Worm (Caenorhabditis elegans) whole organism, L2 larva: Measurements from ENCODE around the gene T28A11.16.

ENCODE experiments used
- aly-2 ChIP-seq: fragments of 150-350 bp; optimal IDR thresholded peaks from 2 replicates; lab custom pipeline; 2014; ENCODE audit warnings: missing biosample characterization, missing genetic modification characterization
- blmp-1 ChIP-seq: sonication (generic microtip); optimal IDR thresholded peaks from 2 replicates; lab custom pipeline; 2017; ENCODE audit warnings: missing genetic modification characterization, mild to moderate bottlenecking, missing compliant biosample characterization, antibody characterized with exemption, moderate library complexity; ENCODE audit not compliant: insufficient read depth
- ceh-16 ChIP-seq: fragments of 150-350 bp; optimal IDR thresholded peaks from 2 replicates; lab custom pipeline; 2014; ENCODE audit warnings: missing biosample characterization, missing genetic modification characterization
- lin-39 ChIP-seq: fragments of 150-350 bp; optimal IDR thresholded peaks from 2 replicates; lab custom pipeline; 2014; ENCODE audit warnings: missing biosample characterization, missing genetic modification reagents, missing genetic modification characterization
- nhr-10 ChIP-seq: sonication (generic microtip); optimal IDR thresholded peaks from 2 replicates; lab custom pipeline; 2017; ENCODE audit warnings: missing biosample characterization, missing genetic modification characterization
- nhr-129 ChIP-seq: fragments of 150-350 bp; optimal IDR thresholded peaks from 2 replicates; lab custom pipeline; 2014; ENCODE audit warnings: missing biosample characterization, missing genetic modification characterization
- nhr-237 ChIP-seq: fragments of 150-350 bp; optimal IDR thresholded peaks from 2 replicates; lab custom pipeline; 2014; ENCODE audit warnings: missing biosample characterization, missing genetic modification characterization
- unc-55 ChIP-seq: fragments of 150-350 bp; sonication (generic microtip); optimal IDR thresholded peaks from 3 replicates; lab custom pipeline; 2014; ENCODE audit warnings: missing biosample characterization, missing genetic modification reagents, missing genetic modification characterization
- unc-62 ChIP-seq: fragments of 150-350 bp; optimal IDR thresholded peaks from 2 replicates; lab custom pipeline; 2014; ENCODE audit warnings: missing biosample characterization, missing genetic modification reagents, missing genetic modification characterization

ce11 chrV:3273577-3274100 lies 14.6 kb upstream of the T28A11.16 start, which contains the start of gene T28A11.4:
- TF ChIP-seq nhr-129 (no peak), unc-62 (no peak), nhr-237 (no peak), nhr-10 (no peak), lin-39 (tag; lab: Kevin White, UChicago) (no peak), aly-2 (tag; lab: Kevin White, UChicago) (no peak), ceh-16 (no peak), unc-55 (no peak), blmp-1 (tag; lab: Kevin White, UChicago) (no peak)
